Fruit fly (Drosophila melanogaster): ENCODE measurements around the gene MsrA.

The MsrA gene

dm6 chr3L:15504687-15505086 is 6.2 kb upstream of the MsrA start, which contains the start of gene CG7857:
CG7857 (minus strand) TSS chr3L:15504894.
- no peak for TF ChIP-seq Ets98B (GFP tag; IDR thresholded peaks at IDR 0.05)
- TF ChIP-seq CG13204 (GFP tag; optimal IDR thresholded peaks at IDR 0.05), result no peak
- TF ChIP-seq CG32121 (GFP tag; IDR thresholded peaks at IDR 0.05), result no peak
- TF ChIP-seq fd96Ca (GFP tag; IDR thresholded peaks at IDR 0.05), result no peak
- no peak for TF ChIP-seq CG15710 (tag; optimal IDR thresholded peaks at IDR 0.05)
- no peak for TF ChIP-seq CG10348 (GFP tag; IDR thresholded peaks at IDR 0.05)
- no peak for TF ChIP-seq D1 (tag; optimal IDR thresholded peaks at IDR 0.05)
- no peak for TF ChIP-seq Snoo (tag; optimal IDR thresholded peaks at IDR 0.05)
- TF ChIP-seq CG14655 (GFP tag; optimal IDR thresholded peaks at IDR 0.05), result no peak
- no peak for TF ChIP-seq Pif1A (GFP tag; optimal IDR thresholded peaks at IDR 0.05)
- TF ChIP-seq CG17806 (tag; optimal IDR thresholded peaks at IDR 0.05), result no peak
- TF ChIP-seq Pif1B (GFP tag; optimal IDR thresholded peaks at IDR 0.05), result no peak
- TF ChIP-seq rn (GFP tag; IDR thresholded peaks at IDR 0.05), result no peak
- TF ChIP-seq CG12605 (GFP tag; IDR thresholded peaks at IDR 0.05), result no peak

- no peak for TF ChIP-seq CG32121 (GFP tag; IDR thresholded peaks at IDR 0.05)
- no peak for TF ChIP-seq CG13204 (GFP tag; optimal IDR thresholded peaks at IDR 0.05)
- TF ChIP-seq CG9948 (tag; optimal IDR thresholded peaks at IDR 0.05), result no peak
- TF ChIP-seq gl (tag; optimal IDR thresholded peaks at IDR 0.05), result no peak
- no peak for TF ChIP-seq CG34367 (tag; optimal IDR thresholded peaks at IDR 0.05)
- no peak for TF ChIP-seq CG12605 (GFP tag; IDR thresholded peaks at IDR 0.05)
- TF ChIP-seq EcR (GFP tag; optimal IDR thresholded peaks at IDR 0.05), result no peak
- no peak for TF ChIP-seq CG10348 (GFP tag; IDR thresholded peaks at IDR 0.05)
- TF ChIP-seq Snoo (tag; optimal IDR thresholded peaks at IDR 0.05), result no peak
- no peak for TF ChIP-seq CG8159 (tag; optimal IDR thresholded peaks at IDR 0.05)
- TF ChIP-seq CG17806 (tag; optimal IDR thresholded peaks at IDR 0.05), result no peak
- no peak for TF ChIP-seq rn (GFP tag; IDR thresholded peaks at IDR 0.05)
- TF ChIP-seq CG14655 (GFP tag; optimal IDR thresholded peaks at IDR 0.05), result no peak
- TF ChIP-seq Ets98B (GFP tag; IDR thresholded peaks at IDR 0.05), result no peak
- TF ChIP-seq CG15710 (tag; optimal IDR thresholded peaks at IDR 0.05), result no peak
These were observed 4.5 kb upstream of the MsrA start for dm6 chr3L:15506174-15506926.

- TF ChIP-seq CG4496 (GFP tag; IDR thresholded peaks at IDR 0.05), result no peak
- TF ChIP-seq CG32121 (GFP tag; IDR thresholded peaks at IDR 0.05), result 0 out of 2 replicates have a peak, but pooled peaks have one; percentile 28
- TF ChIP-seq EcR (GFP tag; optimal IDR thresholded peaks at IDR 0.05), result peak; percentile 66
These were observed 3.5 kb upstream of the MsrA start for dm6 chr3L:15507148-15507896.

dm6 chr3L:15508233-15508632 is 2.6 kb upstream of the MsrA start, which contains the start of gene CG7841:
CG7841 (minus strand) TSS chr3L:15508252.
- TF ChIP-seq CG4496 (GFP tag; IDR thresholded peaks at IDR 0.05) (peak; percentile 98), CG8159 (tag; optimal IDR thresholded peaks at IDR 0.05) (peak; percentile 98), fd96Ca (GFP tag; IDR thresholded peaks at IDR 0.05) (no peak; the same call in 2 of the 3 replicates), EcR (GFP tag; optimal IDR thresholded peaks at IDR 0.05) (peak; percentile 92), Pif1A (GFP tag; optimal IDR thresholded peaks at IDR 0.05) (peak; percentile 99), CG12605 (GFP tag; IDR thresholded peaks at IDR 0.05) (peak; percentile 97), CG17806 (tag; optimal IDR thresholded peaks at IDR 0.05) (peak; percentile 98), rn (GFP tag; IDR thresholded peaks at IDR 0.05) (no peak; the same call in 1 of the 2 replicates), CG34367 (tag; optimal IDR thresholded peaks at IDR 0.05) (peak; percentile 98), Pif1B (GFP tag; optimal IDR thresholded peaks at IDR 0.05) (peak; percentile 99), CG15710 (tag; optimal IDR thresholded peaks at IDR 0.05) (peak; percentile 98), gl (tag; optimal IDR thresholded peaks at IDR 0.05) (peak; percentile 98), CG14655 (GFP tag; optimal IDR thresholded peaks at IDR 0.05) (peak; percentile 97), Snoo (tag; optimal IDR thresholded peaks at IDR 0.05) (peak; percentile 99), CG9948 (tag; optimal IDR thresholded peaks at IDR 0.05) (peak; percentile 96), CG13204 (GFP tag; optimal IDR thresholded peaks at IDR 0.05) (peak; percentile 95), Ets98B (GFP tag; IDR thresholded peaks at IDR 0.05) (peak; percentile 98), CG8301 (tag; optimal IDR thresholded peaks at IDR 0.05) (peak; percentile 98), CG32121 (GFP tag; IDR thresholded peaks at IDR 0.05) (peak; percentile 97), D1 (tag; optimal IDR thresholded peaks at IDR 0.05) (peak; percentile 97), CG10348 (GFP tag; IDR thresholded peaks at IDR 0.05) (no peak)

dm6 chr3L:15508750-15509149 is 2.1 kb upstream of the MsrA start, which contains the start of gene Z600:
Z600 (plus strand) TSS chr3L:15509061.
- TF ChIP-seq CG4496 (GFP tag; IDR thresholded peaks at IDR 0.05), result no peak
- TF ChIP-seq Pif1B (GFP tag; optimal IDR thresholded peaks at IDR 0.05), result no peak
- no peak for TF ChIP-seq CG14655 (GFP tag; optimal IDR thresholded peaks at IDR 0.05)
- TF ChIP-seq CG13204 (GFP tag; optimal IDR thresholded peaks at IDR 0.05), result no peak
- no peak for TF ChIP-seq fd96Ca (GFP tag; IDR thresholded peaks at IDR 0.05)
- no peak for TF ChIP-seq Ets98B (GFP tag; IDR thresholded peaks at IDR 0.05)
- no peak for TF ChIP-seq rn (GFP tag; IDR thresholded peaks at IDR 0.05)
- TF ChIP-seq EcR (GFP tag; optimal IDR thresholded peaks at IDR 0.05), result no peak
- TF ChIP-seq gl (tag; optimal IDR thresholded peaks at IDR 0.05), result no peak
- no peak for TF ChIP-seq CG8159 (tag; optimal IDR thresholded peaks at IDR 0.05)
- TF ChIP-seq D1 (tag; optimal IDR thresholded peaks at IDR 0.05), result no peak
- TF ChIP-seq CG8301 (tag; optimal IDR thresholded peaks at IDR 0.05), result no peak
- no peak for TF ChIP-seq CG32121 (GFP tag; IDR thresholded peaks at IDR 0.05)
- TF ChIP-seq CG10348 (GFP tag; IDR thresholded peaks at IDR 0.05), result no peak
- TF ChIP-seq CG12605 (GFP tag; IDR thresholded peaks at IDR 0.05), result no peak
- no peak for TF ChIP-seq CG15710 (tag; optimal IDR thresholded peaks at IDR 0.05)
- no peak for TF ChIP-seq CG17806 (tag; optimal IDR thresholded peaks at IDR 0.05)

All from whole organism, pupa.